Worm (Caenorhabditis elegans) whole organism, L4 larva: ENCODE measurements around the gene gyg-1.

ENCODE experiments used
- Y75B8A.6 ChIP-seq: fragments of 200-800 bp; sonication (Bioruptor generic); IDR thresholded peaks from 2 replicates; pipeline ENCODE4 v1.3.6; 2022; ENCODE audit warnings: missing genetic modification reagents, missing genetic modification characterization, missing compliant biosample characterization
- aha-1 ChIP-seq: fragments of 150-350 bp; peaks from one replicate; lab custom pipeline; 2014; ENCODE audit warnings: missing biosample characterization, missing genetic modification characterization
- ama-1 ChIP-seq: fragments of 150-350 bp; optimal IDR thresholded peaks from 2 replicates; lab custom pipeline; 2014; ENCODE audit warnings: inconsistent platforms, mixed read lengths
- cey-2 ChIP-seq: sonication (generic microtip); optimal IDR thresholded peaks from 3 replicates; lab custom pipeline; 2017; ENCODE audit warnings: missing genetic modification characterization, mild to moderate bottlenecking, missing compliant biosample characterization, antibody characterized with exemption, borderline replicate concordance; ENCODE audit not compliant: insufficient read depth
- daf-12 ChIP-seq: fragments of 150-350 bp; optimal IDR thresholded peaks from 2 replicates; lab custom pipeline; 2014; ENCODE audit warnings: missing biosample characterization, missing genetic modification reagents, missing genetic modification characterization
- fkh-10 ChIP-seq: fragments of 150-350 bp; optimal IDR thresholded peaks from 2 replicates; lab custom pipeline; 2014; ENCODE audit warnings: missing biosample characterization, missing genetic modification reagents, missing genetic modification characterization
- lin-13 ChIP-seq: fragments of 150-350 bp; optimal IDR thresholded peaks from 2 replicates; lab custom pipeline; 2014; ENCODE audit warnings: missing biosample characterization, missing genetic modification reagents, missing genetic modification characterization
- nhr-237 ChIP-seq: sonication (generic microtip); optimal IDR thresholded peaks from 2 replicates; lab custom pipeline; 2017; ENCODE audit warnings: missing biosample characterization, missing genetic modification characterization
- nhr-48 ChIP-seq: sonication (generic microtip); optimal IDR thresholded peaks from 2 replicates; lab custom pipeline; 2016; ENCODE audit warnings: mild to moderate bottlenecking, missing genetic modification characterization, missing compliant biosample characterization
- nhr-77 ChIP-seq: fragments of 150-350 bp; optimal IDR thresholded peaks from 2 replicates; lab custom pipeline; 2014; ENCODE audit warnings: missing biosample characterization, missing genetic modification characterization
- pha-4 ChIP-seq, 2 experiments: fragments of 150-350 bp in 1 of 2; fragments of 200-800 bp in 1 of 2; sonication (Bioruptor generic) in 1 of 2; IDR thresholded peaks in 1 of 2; optimal IDR thresholded peaks in 1 of 2; 2 replicates each; pipeline versions ENCODE4 v1.3.6 to Lab custom; 2014 to 2022; ENCODE audit warnings: missing genetic modification characterization in 2 of 2, missing genetic modification reagents in 2 of 2, missing biosample characterization in 1 of 2, missing compliant biosample characterization in 1 of 2
- set-16 ChIP-seq: fragments of 200-800 bp; sonication (Bioruptor generic); IDR thresholded peaks from 2 replicates; pipeline ENCODE4 v1.3.6; 2022; ENCODE audit warnings: missing genetic modification reagents, missing genetic modification characterization, missing compliant biosample characterization
- unc-39 ChIP-seq: sonication (generic microtip); optimal IDR thresholded peaks from 2 replicates; lab custom pipeline; 2017; ENCODE audit warnings: missing biosample characterization, missing genetic modification characterization

DNA sequence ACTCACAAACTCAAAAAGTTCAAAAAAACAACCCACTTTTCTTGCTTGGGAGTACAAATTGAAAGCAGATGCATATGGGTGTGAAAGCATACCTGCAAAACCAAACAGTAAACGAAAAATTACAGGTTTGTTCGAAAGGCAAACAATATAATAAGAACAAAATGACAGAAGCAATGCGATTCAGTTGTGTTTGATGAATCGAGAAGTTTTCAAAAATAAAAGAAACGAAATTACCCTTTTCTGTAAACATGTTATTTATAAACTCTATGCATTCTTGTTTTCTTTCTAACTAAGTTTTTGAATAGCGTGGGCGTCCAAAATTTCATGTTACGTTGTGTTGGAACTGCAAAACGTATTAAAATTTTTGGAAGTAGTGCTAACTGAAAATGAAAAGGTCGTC, 28.5 kb upstream of the gyg-1 start, which contains the start of gene sox-4:
- TF ChIP-seq aha-1 (tag; lab: Kevin White, UChicago), result no peak
- no peak for TF ChIP-seq fkh-10
- TF ChIP-seq pha-4 (GFP tag; IDR thresholded peaks at IDR 0.05; lab: Robert Waterston, UW), result no peak
- TF ChIP-seq pha-4 (tag; optimal IDR thresholded peaks at IDR 0.05; lab: Kevin White, UChicago), result no peak
- no peak for TF ChIP-seq cey-2 (tag; lab: Kevin White, UChicago)
- no peak for TF ChIP-seq nhr-48
- no peak for TF ChIP-seq nhr-77
- TF ChIP-seq lin-13, result no peak
- no peak for TF ChIP-seq ama-1 (lab: Kevin White, UChicago)
- TF ChIP-seq Y75B8A.6 (GFP tag; lab: Robert Waterston, UW), result no peak
- TF ChIP-seq unc-39, result no peak
- no peak for TF ChIP-seq set-16 (GFP tag; lab: Robert Waterston, UW)
- no peak for TF ChIP-seq nhr-237 (tag; lab: Kevin White, UChicago)
- TF ChIP-seq daf-12 (tag; lab: Kevin White, UChicago), result no peak
